Worm (Caenorhabditis elegans) whole organism, early embryonic: ENCODE data around the gene srh-218.

ENCODE experiments used
- aly-1 ChIP-seq: sonication (generic microtip); optimal IDR thresholded peaks from 2 replicates; lab custom pipeline; 2016; ENCODE audit warnings: missing genetic modification characterization, missing compliant biosample characterization
- ama-1 ChIP-seq: fragments of 150-350 bp; optimal IDR thresholded peaks from 2 replicates; lab custom pipeline; 2014
- ceh-13 ChIP-seq: fragments of 200-800 bp; sonication (Bioruptor generic); optimal IDR thresholded peaks from 2 replicates; lab custom pipeline; 2018; ENCODE audit warnings: mild to moderate bottlenecking, missing genetic modification characterization, missing compliant biosample characterization
- ceh-36 ChIP-seq: sonication (generic microtip); optimal IDR thresholded peaks from 2 replicates; lab custom pipeline; 2016; ENCODE audit warnings: missing genetic modification characterization, inconsistent platforms, missing compliant biosample characterization
- flt-1 ChIP-seq: fragments of 200-800 bp; sonication (Bioruptor generic); IDR thresholded peaks from 2 replicates; pipeline ENCODE4 v1.3.6; 2022; ENCODE audit warnings: missing genetic modification characterization, missing compliant biosample characterization
- hmbx-1 ChIP-seq: sonication (generic microtip); optimal IDR thresholded peaks from 2 replicates; lab custom pipeline; 2016; ENCODE audit warnings: mild to moderate bottlenecking, missing genetic modification characterization, missing compliant biosample characterization
- hmg-4 ChIP-seq: fragments of 200-800 bp; sonication (Bioruptor generic); optimal IDR thresholded peaks from 2 replicates; lab custom pipeline; 2018; ENCODE audit warnings: mild to moderate bottlenecking, missing genetic modification characterization, missing compliant biosample characterization
- sea-1 ChIP-seq: fragments of 200-800 bp; sonication (Bioruptor generic); conservative IDR thresholded peaks from 2 replicates; pipeline ENCODE4 v1.3.6; 2022; ENCODE audit warnings: missing genetic modification characterization, missing compliant biosample characterization
- tbx-11 ChIP-seq: fragments of 200-800 bp; sonication (Bioruptor generic); IDR thresholded peaks from 2 replicates; pipeline ENCODE4 v1.3.6; 2022; ENCODE audit warnings: missing genetic modification characterization, missing compliant biosample characterization
- tra-4 ChIP-seq: sonication (generic microtip); optimal IDR thresholded peaks from 2 replicates; lab custom pipeline; 2017; ENCODE audit warnings: missing genetic modification characterization, missing compliant biosample characterization

DNA sequence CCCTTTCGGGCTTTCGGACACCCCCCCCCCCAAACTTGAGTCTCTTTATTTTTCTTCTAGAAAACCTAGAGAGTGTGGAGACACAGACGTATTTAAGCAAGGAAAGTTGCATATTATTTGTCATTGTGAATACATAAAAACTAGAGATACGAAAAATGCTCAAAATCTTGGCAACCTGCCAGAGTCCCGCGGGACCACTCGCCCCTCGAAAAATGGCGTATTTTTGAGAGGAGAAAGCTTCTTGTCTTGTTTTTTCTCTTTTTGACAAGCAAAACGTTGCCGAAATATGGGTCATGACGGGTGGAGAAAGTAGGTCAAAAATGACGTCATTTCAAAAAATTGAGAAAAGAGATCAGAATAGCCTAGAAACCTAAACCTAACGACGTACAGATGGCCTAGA lies 26.6 kb downstream of the srh-218 start:
- no peak for TF ChIP-seq tbx-11 (GFP tag; lab: Robert Waterston, UW)
- no peak for TF ChIP-seq hmbx-1 (tag; lab: Kevin White, UChicago)
- TF ChIP-seq ama-1 (lab: Kevin White, UChicago) = no peak
- TF ChIP-seq flt-1 (GFP tag; lab: Robert Waterston, UW) = no peak
- TF ChIP-seq hmg-4 (GFP tag; lab: Kevin White, UChicago) = no peak
- TF ChIP-seq sea-1 (GFP tag; lab: Robert Waterston, UW) = no peak
- no peak for TF ChIP-seq ceh-13 (GFP tag; lab: Kevin White, UChicago)
- TF ChIP-seq ceh-36 (tag; lab: Kevin White, UChicago) = no peak
- no peak for TF ChIP-seq tra-4 (tag; lab: Kevin White, UChicago)
- TF ChIP-seq aly-1 (tag; lab: Kevin White, UChicago) = no peak
